Worm (Caenorhabditis elegans): ENCODE measurements around the gene D1054.5.

D1054.5 gene

ce11 chrV:10773216-10773615, 3.2 kb downstream of the D1054.5 start:
- no peak for TF ChIP-seq unc-120 (tag; optimal IDR thresholded peaks at IDR 0.05; ENCODE audit: poor library complexity, severe bottlenecking)
- TF ChIP-seq nhr-2 (tag; optimal IDR thresholded peaks at IDR 0.05), result no peak
- TF ChIP-seq ztf-11 (tag; optimal IDR thresholded peaks at IDR 0.05), result no peak
- TF ChIP-seq ceh-43 (GFP tag; optimal IDR thresholded peaks at IDR 0.05), result no peak
- no peak for TF ChIP-seq bed-3 (GFP tag; optimal IDR thresholded peaks at IDR 0.05)
- TF ChIP-seq pha-4 (tag; optimal IDR thresholded peaks at IDR 0.05), result no peak
- TF ChIP-seq sptf-1 (tag; optimal IDR thresholded peaks at IDR 0.05), result no peak
- TF ChIP-seq mab-5 (tag; optimal IDR thresholded peaks at IDR 0.05), result no peak
- no peak for TF ChIP-seq blmp-1 (tag; optimal IDR thresholded peaks at IDR 0.05)
- TF ChIP-seq nhr-12 (tag; optimal IDR thresholded peaks at IDR 0.05), result no peak
- no peak for TF ChIP-seq nhr-28 (tag; optimal IDR thresholded peaks at IDR 0.05)
- TF ChIP-seq snpc-4 (tag; optimal IDR thresholded peaks at IDR 0.05), result no peak

ce11 chrV:10771390-10771789, 5.0 kb downstream of the D1054.5 start, which contains the start of gene D1054.3:
Gene D1054.3 (plus strand): TSS chrV:10771451.
- no peak for TF ChIP-seq nhr-2 (tag; optimal IDR thresholded peaks at IDR 0.05)
- TF ChIP-seq ces-1 (GFP tag; optimal IDR thresholded peaks at IDR 0.05), result no peak
- TF ChIP-seq lsy-2 (tag; optimal IDR thresholded peaks at IDR 0.05), result no peak
- TF ChIP-seq mab-5 (tag; optimal IDR thresholded peaks at IDR 0.05), result no peak
- TF ChIP-seq elt-3 (tag; optimal IDR thresholded peaks at IDR 0.05), result no peak
- no peak for TF ChIP-seq blmp-1 (tag; optimal IDR thresholded peaks at IDR 0.05)
- TF ChIP-seq ceh-83 (GFP tag; optimal IDR thresholded peaks at IDR 0.05), result no peak
- TF ChIP-seq sem-2 (GFP tag; optimal IDR thresholded peaks at IDR 0.05), result no peak

ce11 chrV:10770026-10770425, 6.4 kb downstream of the D1054.5 start, which contains the start of the genes D1054.1 and pas-2:
Gene D1054.1 (minus strand): TSS chrV:10770217.
Gene pas-2 (plus strand): TSS chrV:10770368.
- TF ChIP-seq ztf-11 (tag; optimal IDR thresholded peaks at IDR 0.05) (no peak), ces-1 (GFP tag; optimal IDR thresholded peaks at IDR 0.05) (peak; percentile 85), mep-1 (tag; optimal IDR thresholded peaks at IDR 0.05) (peak; percentile 15)

ce11 chrV:10768892-10769291, 7.5 kb downstream of the D1054.5 start:
- TF ChIP-seq drap-1 (GFP tag; optimal IDR thresholded peaks at IDR 0.05), result no peak
- TF ChIP-seq zip-8 (tag; optimal IDR thresholded peaks at IDR 0.05), result peak; percentile 94

- no peak for TF ChIP-seq zip-8 (tag; optimal IDR thresholded peaks at IDR 0.05)
- TF ChIP-seq bed-3 (GFP tag; optimal IDR thresholded peaks at IDR 0.05), result no peak
- TF ChIP-seq mab-5 (tag; optimal IDR thresholded peaks at IDR 0.05), result no peak
- no peak for TF ChIP-seq tbx-8 (GFP tag; optimal IDR thresholded peaks at IDR 0.05)
- no peak for TF ChIP-seq ceh-43 (GFP tag; optimal IDR thresholded peaks at IDR 0.05)
- no peak for TF ChIP-seq lin-13 (tag; optimal IDR thresholded peaks at IDR 0.05)
- TF ChIP-seq snpc-4 (tag; optimal IDR thresholded peaks at IDR 0.05), result no peak
- TF ChIP-seq ham-2 (GFP tag; optimal IDR thresholded peaks at IDR 0.05), result no peak
- no peak for TF ChIP-seq mep-1 (tag; optimal IDR thresholded peaks at IDR 0.05)
- no peak for TF ChIP-seq elt-1 (tag; optimal IDR thresholded peaks at IDR 0.05; ENCODE audit: borderline replicate concordance, insufficient read depth)
Observed at ce11 chrV:10764066-10764465, 12.3 kb downstream of the D1054.5 start, which contains the start of gene ocr-1. Gene ocr-1 (plus strand): TSS chrV:10764366.

ce11 chrV:10762695-10763094, 13.7 kb downstream of the D1054.5 start, which contains the start of gene sre-6:
Gene sre-6 (minus strand): TSS chrV:10762795.
- TF ChIP-seq cnd-1 (tag; optimal IDR thresholded peaks at IDR 0.05) (no peak), elt-3 (tag; optimal IDR thresholded peaks at IDR 0.05) (no peak), nhr-76 (tag; optimal IDR thresholded peaks at IDR 0.05) (no peak), nhr-2 (tag; optimal IDR thresholded peaks at IDR 0.05) (no peak), mls-2 (tag; optimal IDR thresholded peaks at IDR 0.05) (no peak), flh-1 (GFP tag; optimal IDR thresholded peaks at IDR 0.05) (no peak), sptf-1 (tag; optimal IDR thresholded peaks at IDR 0.05) (no peak), bed-3 (GFP tag; optimal IDR thresholded peaks at IDR 0.05) (no peak), blmp-1 (tag; optimal IDR thresholded peaks at IDR 0.05) (no peak), ces-1 (GFP tag; optimal IDR thresholded peaks at IDR 0.05) (no peak), lin-13 (tag; optimal IDR thresholded peaks at IDR 0.05) (no peak), mab-5 (tag; optimal IDR thresholded peaks at IDR 0.05) (no peak), nhr-12 (tag; optimal IDR thresholded peaks at IDR 0.05) (no peak), hlh-1 (tag; optimal IDR thresholded peaks at IDR 0.05) (no peak)
